Fruit fly (Drosophila melanogaster) whole organism, embryonic: ENCODE data around the gene CG4593.
A peak's percentile ranks its signal among the peaks of the same experiment; 100 is the strongest.

Experiments used
- BEAF-32 ChIP-seq: fragments of 200-800 bp; sonication (Bioruptor generic); optimal IDR thresholded peaks from 3 replicates; lab custom pipeline; 2017; ENCODE audit warnings: missing biosample characterization, missing genetic modification characterization, mild to moderate bottlenecking, moderate library complexity, missing genetic modification reagents
- CG10462 ChIP-seq: fragments of 200-800 bp; sonication (Bioruptor generic); optimal IDR thresholded peaks from 2 replicates; lab custom pipeline; 2016; ENCODE audit warnings: missing biosample characterization, missing genetic modification characterization
- CG10654 ChIP-seq: fragments of 200-800 bp; sonication (Bioruptor generic); optimal IDR thresholded peaks from 2 replicates; lab custom pipeline; 2016; ENCODE audit warnings: missing biosample characterization, missing genetic modification characterization
- CG12744 ChIP-seq: fragments of 200-800 bp; sonication (Bioruptor generic); optimal IDR thresholded peaks from 2 replicates; lab custom pipeline; 2016; ENCODE audit warnings: missing biosample characterization, missing genetic modification characterization
- CG13287 ChIP-seq: fragments of 200-800 bp; sonication (Bioruptor generic); IDR thresholded peaks from 2 replicates; pipeline ENCODE4 v1.3.6; 2022; ENCODE audit warnings: missing biosample characterization, missing genetic modification characterization; ENCODE audit not compliant: partially characterized antibody
- CG15514 ChIP-seq: fragments of 200-800 bp; sonication (Bioruptor generic); optimal IDR thresholded peaks from 3 replicates; lab custom pipeline; 2017; ENCODE audit warnings: missing biosample characterization, missing genetic modification characterization, mild to moderate bottlenecking, moderate library complexity, missing genetic modification reagents
- CG15696 ChIP-seq: fragments of 200-800 bp; sonication (Bioruptor generic); optimal IDR thresholded peaks from 2 replicates; lab custom pipeline; 2019; ENCODE audit warnings: missing biosample characterization, mild to moderate bottlenecking, missing genetic modification characterization, moderate library complexity
- CG17802 ChIP-seq: fragments of 200-800 bp; sonication (Bioruptor generic); optimal IDR thresholded peaks from 2 replicates; lab custom pipeline; 2018; ENCODE audit warnings: missing biosample characterization, mild to moderate bottlenecking, missing genetic modification characterization, moderate library complexity
- CG18476 ChIP-seq: fragments of 200-800 bp; sonication (Bioruptor generic); optimal IDR thresholded peaks from 2 replicates; lab custom pipeline; 2016; ENCODE audit warnings: missing biosample characterization, mild to moderate bottlenecking, missing genetic modification characterization
- CG2116 ChIP-seq: fragments of 200-800 bp; sonication (Bioruptor generic); optimal IDR thresholded peaks from 3 replicates; lab custom pipeline; 2018; ENCODE audit warnings: missing biosample characterization, mild to moderate bottlenecking, missing genetic modification characterization
- CG2129 ChIP-seq: fragments of 200-800 bp; sonication (Bioruptor generic); IDR thresholded peaks from 2 replicates; pipeline ENCODE4 v1.3.6; 2022; ENCODE audit warnings: missing biosample characterization, missing genetic modification characterization; ENCODE audit not compliant: partially characterized antibody
- CG30403 ChIP-seq: fragments of 200-800 bp; sonication (Bioruptor generic); optimal IDR thresholded peaks from 3 replicates; lab custom pipeline; 2016; ENCODE audit warnings: missing biosample characterization, missing genetic modification characterization
- CG31441 ChIP-seq: fragments of 200-800 bp; sonication (Bioruptor generic); IDR thresholded peaks from 2 replicates; pipeline ENCODE4 v1.3.6; 2022; ENCODE audit warnings: missing biosample characterization, missing genetic modification characterization
- CG3838 ChIP-seq: fragments of 200-800 bp; sonication (Bioruptor generic); optimal IDR thresholded peaks from 3 replicates; lab custom pipeline; 2016; ENCODE audit warnings: missing biosample characterization, missing genetic modification characterization
- CG42726 ChIP-seq: fragments of 200-800 bp; sonication (Bioruptor generic); IDR thresholded peaks from 2 replicates; pipeline ENCODE4 v1.3.6; 2022; ENCODE audit warnings: missing biosample characterization, missing genetic modification characterization; ENCODE audit not compliant: partially characterized antibody
- CG4707 ChIP-seq: fragments of 200-800 bp; sonication (Bioruptor generic); optimal IDR thresholded peaks from 2 replicates; lab custom pipeline; 2018; ENCODE audit warnings: missing biosample characterization, mild to moderate bottlenecking, missing genetic modification characterization, moderate library complexity
- CG4730 ChIP-seq: fragments of 200-800 bp; sonication (Bioruptor generic); IDR thresholded peaks from 2 replicates; pipeline ENCODE4 v1.3.6; 2022; ENCODE audit warnings: missing biosample characterization, missing genetic modification characterization
- CG5953 ChIP-seq: fragments of 200-800 bp; sonication (Bioruptor generic); IDR thresholded peaks from 2 replicates; pipeline ENCODE4 v1.3.6; 2022; ENCODE audit warnings: missing biosample characterization, missing genetic modification characterization
- CG6689 ChIP-seq: fragments of 200-800 bp; sonication (Bioruptor generic); IDR thresholded peaks from 2 replicates; pipeline ENCODE4 v1.3.6; 2022; ENCODE audit warnings: missing biosample characterization, missing genetic modification characterization
- CG6813 ChIP-seq: fragments of 200-800 bp; sonication (Bioruptor generic); optimal IDR thresholded peaks from 2 replicates; lab custom pipeline; 2017; ENCODE audit warnings: missing biosample characterization, missing genetic modification characterization, mild to moderate bottlenecking, moderate library complexity, missing genetic modification reagents
- CG9932 ChIP-seq: fragments of 200-800 bp; sonication (Bioruptor generic); IDR thresholded peaks from 2 replicates; pipeline ENCODE4 v1.3.6; 2022; ENCODE audit warnings: missing biosample characterization, missing genetic modification characterization
- Doc2 ChIP-seq: fragments of 200-800 bp; sonication (Bioruptor generic); IDR thresholded peaks from 2 replicates; pipeline ENCODE4 v1.3.6; 2022; ENCODE audit warnings: missing biosample characterization, missing genetic modification characterization
- Kr ChIP-seq: fragments of 200-800 bp; sonication (Bioruptor generic); optimal IDR thresholded peaks from 2 replicates; lab custom pipeline; 2017; ENCODE audit warnings: missing biosample characterization, mild to moderate bottlenecking, missing genetic modification characterization
- Lpt ChIP-seq: fragments of >200 bp; optimal IDR thresholded peaks from 2 replicates; lab custom pipeline; 2018; ENCODE audit warnings: missing biosample characterization, missing genetic modification characterization
- MBD-R2 ChIP-seq: fragments of 200-800 bp; sonication (Bioruptor generic); IDR thresholded peaks from 2 replicates; pipeline ENCODE4 v1.3.6; 2022; ENCODE audit warnings: missing biosample characterization, missing genetic modification characterization
- Myb ChIP-seq: fragments of 200-800 bp; sonication (Bioruptor generic); optimal IDR thresholded peaks from 2 replicates; lab custom pipeline; 2016; ENCODE audit warnings: missing biosample characterization, missing genetic modification characterization
- PHDP ChIP-seq: fragments of 200-800 bp; sonication (Bioruptor generic); optimal IDR thresholded peaks from 3 replicates; lab custom pipeline; 2018; ENCODE audit warnings: missing biosample characterization, mild to moderate bottlenecking, missing genetic modification characterization, moderate library complexity
- Side ChIP-seq: fragments of 200-800 bp; sonication (Bioruptor generic); optimal IDR thresholded peaks from 2 replicates; lab custom pipeline; 2016; ENCODE audit warnings: missing biosample characterization, missing genetic modification characterization
- Vsx1 ChIP-seq: fragments of 200-800 bp; sonication (Bioruptor generic); optimal IDR thresholded peaks from 2 replicates; lab custom pipeline; 2017; ENCODE audit warnings: missing biosample characterization, mild to moderate bottlenecking, missing genetic modification characterization, missing genetic modification reagents
- ac ChIP-seq: fragments of 200-800 bp; sonication (Bioruptor generic); optimal IDR thresholded peaks from 3 replicates; lab custom pipeline; 2017; ENCODE audit warnings: missing biosample characterization, mild to moderate bottlenecking, missing genetic modification characterization
- ase ChIP-seq: fragments of 200-800 bp; sonication (Bioruptor generic); IDR thresholded peaks from 3 replicates; pipeline ENCODE4 v1.3.6; 2022; ENCODE audit warnings: missing biosample characterization, missing genetic modification characterization
- crol ChIP-seq: fragments of 200-800 bp; sonication (Bioruptor generic); IDR thresholded peaks from 2 replicates; pipeline ENCODE4 v1.3.6; 2022; ENCODE audit warnings: missing biosample characterization, missing genetic modification characterization
- dati ChIP-seq: fragments of 200-800 bp; sonication (Bioruptor generic); IDR thresholded peaks from 2 replicates; pipeline ENCODE4 v1.3.6; 2022; ENCODE audit warnings: missing biosample characterization, missing genetic modification characterization
- dmrt99B ChIP-seq: fragments of 200-800 bp; sonication (Bioruptor generic); optimal IDR thresholded peaks from 2 replicates; lab custom pipeline; 2018; ENCODE audit warnings: missing biosample characterization, mild to moderate bottlenecking, missing genetic modification characterization, moderate library complexity
- en ChIP-seq: fragments of 200-800 bp; sonication (Bioruptor generic); optimal IDR thresholded peaks from 2 replicates; lab custom pipeline; 2016; ENCODE audit warnings: missing biosample characterization, missing genetic modification characterization
- eve ChIP-seq, 2 experiments: fragments of >200 bp; optimal IDR thresholded peaks; 2 replicates each; lab custom pipeline; 2017; ENCODE audit warnings: missing biosample characterization in 2 of 2, missing genetic modification characterization in 2 of 2
- eyg ChIP-seq: fragments of 200-800 bp; sonication (Bioruptor generic); optimal IDR thresholded peaks from 3 replicates; lab custom pipeline; 2016; ENCODE audit warnings: missing biosample characterization, missing genetic modification characterization
- fd64A ChIP-seq: fragments of 200-800 bp; sonication (Bioruptor generic); optimal IDR thresholded peaks from 3 replicates; lab custom pipeline; 2018; ENCODE audit warnings: missing biosample characterization, mild to moderate bottlenecking, missing genetic modification characterization
- grau ChIP-seq: fragments of 200-800 bp; optimal IDR thresholded peaks from 3 replicates; lab custom pipeline; 2019; ENCODE audit warnings: missing biosample characterization, mild to moderate bottlenecking, missing genetic modification characterization, moderate library complexity
- gsb ChIP-seq: fragments of 200-800 bp; sonication (Bioruptor generic); IDR thresholded peaks from 2 replicates; pipeline ENCODE4 v1.3.6; 2022; ENCODE audit warnings: missing biosample characterization, missing genetic modification characterization
- h ChIP-seq: fragments of >200 bp; optimal IDR thresholded peaks from 2 replicates; lab custom pipeline; 2017
- kah ChIP-seq: fragments of 200-800 bp; sonication (Bioruptor generic); optimal IDR thresholded peaks from 2 replicates; lab custom pipeline; 2018; ENCODE audit warnings: missing biosample characterization, mild to moderate bottlenecking, missing genetic modification characterization
- lab ChIP-seq: fragments of 200-800 bp; sonication (Bioruptor generic); optimal IDR thresholded peaks from 3 replicates; lab custom pipeline; 2017; ENCODE audit warnings: missing biosample characterization, missing genetic modification characterization, mild to moderate bottlenecking, moderate library complexity, missing genetic modification reagents
- mirr ChIP-seq: fragments of 200-800 bp; sonication (Bioruptor generic); optimal IDR thresholded peaks from 3 replicates; lab custom pipeline; 2018; ENCODE audit warnings: missing biosample characterization, mild to moderate bottlenecking, missing genetic modification characterization
- pita ChIP-seq: fragments of 200-800 bp; sonication (Bioruptor generic); optimal IDR thresholded peaks from 2 replicates; lab custom pipeline; 2017; ENCODE audit warnings: missing biosample characterization, mild to moderate bottlenecking, missing genetic modification characterization
- sd ChIP-seq: fragments of 200-800 bp; sonication (Bioruptor generic); optimal IDR thresholded peaks from 3 replicates; lab custom pipeline; 2018; ENCODE audit warnings: missing biosample characterization, mild to moderate bottlenecking, missing genetic modification characterization, moderate library complexity
- slbo ChIP-seq: fragments of 200-800 bp; sonication (Bioruptor generic); IDR thresholded peaks from 2 replicates; pipeline ENCODE4 v1.3.6; 2022; ENCODE audit warnings: missing biosample characterization, missing genetic modification characterization
- tgo ChIP-seq: fragments of 200-800 bp; sonication (Bioruptor generic); IDR thresholded peaks from 3 replicates; pipeline ENCODE4 v1.3.6; 2022; ENCODE audit warnings: missing biosample characterization, missing genetic modification characterization
- usp ChIP-seq: fragments of >200 bp; optimal IDR thresholded peaks from 2 replicates; lab custom pipeline; 2017; ENCODE audit warnings: missing biosample characterization, missing genetic modification characterization
- vnd ChIP-seq: fragments of 200-800 bp; sonication (Bioruptor generic); IDR thresholded peaks from 3 replicates; pipeline ENCODE4 v1.3.6; 2022; ENCODE audit warnings: missing biosample characterization, missing genetic modification characterization; ENCODE audit not compliant: partially characterized antibody
- wek ChIP-seq: fragments of 200-800 bp; sonication (Bioruptor generic); optimal IDR thresholded peaks from 3 replicates; lab custom pipeline; 2018; ENCODE audit warnings: missing biosample characterization, mild to moderate bottlenecking, missing genetic modification characterization, moderate library complexity

The CG4593 gene

dm6 chrX:6993753-6994152 is 19.9 kb upstream of the CG4593 start (continued):
- peak; percentile 49 for TF ChIP-seq grau (tag; lab: Kevin White, UChicago)
- peak; percentile 21 for TF ChIP-seq CG17802
- peak; percentile 50 for TF ChIP-seq CG6813 (GFP tag; lab: Kevin White, UChicago)
- TF ChIP-seq CG2129 (GFP tag; lab: Robert Waterston, UW) = no peak
- no peak for TF ChIP-seq wek (GFP tag; lab: Kevin White, UChicago)
- TF ChIP-seq CG30403 (GFP tag; lab: Kevin White, UChicago) = peak; percentile 80
- peak; percentile 75; the same call in 2 of the 3 replicates for TF ChIP-seq ase (GFP tag; lab: Robert Waterston, UW)
- TF ChIP-seq en (GFP tag; lab: Kevin White, UChicago) = peak; percentile 48
- peak; percentile 74 for TF ChIP-seq CG5953
- TF ChIP-seq Doc2 = peak; percentile 28; the same call in 1 of the 2 replicates
- peak; percentile 76 for TF ChIP-seq CG31441 (GFP tag; lab: Robert Waterston, UW)
- peak; percentile 56 for TF ChIP-seq Myb (GFP tag; lab: Kevin White, UChicago)
- peak; percentile 42 for TF ChIP-seq CG18476
- no peak for TF ChIP-seq CG42726 (GFP tag; lab: Robert Waterston, UW)
- TF ChIP-seq crol (GFP tag; lab: Robert Waterston, UW) = no peak
- peak in 1 of 2 experiments; percentile 64 for TF ChIP-seq eve (GFP tag; optimal IDR thresholded peaks at IDR 0.05; lab: Kevin White, UChicago)
- peak; percentile 39 for TF ChIP-seq sd (tag; lab: Kevin White, UChicago)
- TF ChIP-seq CG9932 (GFP tag; lab: Robert Waterston, UW) = peak; percentile 77
- peak; percentile 85 for TF ChIP-seq tgo (GFP tag; lab: Robert Waterston, UW)
- peak; percentile 67 for TF ChIP-seq gsb (GFP tag; lab: Robert Waterston, UW)
- TF ChIP-seq vnd (GFP tag; lab: Robert Waterston, UW) = no peak
- peak; percentile 75 for TF ChIP-seq CG6689 (GFP tag; lab: Robert Waterston, UW)
- TF ChIP-seq Lpt = no peak
- no peak for TF ChIP-seq fd64A (GFP tag; lab: Kevin White, UChicago)
- TF ChIP-seq CG3838 = peak; percentile 0
- no peak for TF ChIP-seq h (lab: Kevin White, UChicago)
- no peak for TF ChIP-seq BEAF-32 (GFP tag; lab: Kevin White, UChicago)
- peak; percentile 75 for TF ChIP-seq PHDP (tag; lab: Kevin White, UChicago)
- TF ChIP-seq Side (GFP tag; lab: Kevin White, UChicago) = peak; percentile 65
- no peak for TF ChIP-seq mirr
- TF ChIP-seq lab (GFP tag; lab: Kevin White, UChicago) = peak; percentile 78
- TF ChIP-seq usp = no peak
- TF ChIP-seq CG10654 (GFP tag; lab: Kevin White, UChicago) = peak; percentile 52
- TF ChIP-seq CG15696 (tag; lab: Kevin White, UChicago) = peak; percentile 20
- peak; percentile 73 for TF ChIP-seq CG4730
- no peak for TF ChIP-seq kah (GFP tag; lab: Kevin White, UChicago)
- TF ChIP-seq CG10462 (GFP tag; lab: Kevin White, UChicago) = no peak
- peak; percentile 61 for TF ChIP-seq CG15514
- TF ChIP-seq dati (GFP tag; lab: Robert Waterston, UW) = no peak; the same call in 1 of the 2 replicates
- no peak for TF ChIP-seq Kr (GFP tag; lab: Kevin White, UChicago)
- TF ChIP-seq Vsx1 (GFP tag; lab: Kevin White, UChicago) = no peak
- TF ChIP-seq CG12744 = peak; percentile 26
- TF ChIP-seq MBD-R2 (GFP tag; lab: Robert Waterston, UW) = peak; percentile 57; the same call in 1 of the 2 replicates
- peak; percentile 13 for TF ChIP-seq CG2116 (GFP tag; lab: Kevin White, UChicago)
- peak; percentile 86 for TF ChIP-seq slbo
- TF ChIP-seq CG4707 (GFP tag; lab: Kevin White, UChicago) = no peak
- TF ChIP-seq CG13287 = no peak
- TF ChIP-seq eyg (GFP tag; lab: Kevin White, UChicago) = peak; percentile 47
- no peak for TF ChIP-seq ac (GFP tag; lab: Kevin White, UChicago)
- TF ChIP-seq dmrt99B (tag; lab: Kevin White, UChicago) = peak; percentile 82
- no peak for TF ChIP-seq pita (GFP tag; lab: Kevin White, UChicago)
